Worm (Caenorhabditis elegans) whole organism, L4 larva: ENCODE results near the gene algn-7.

Experiments
- F26F4.8 ChIP-seq: fragments of 200-800 bp; sonication (Bioruptor generic); conservative IDR thresholded peaks from 2 replicates; pipeline ENCODE4 v1.3.6; 2022; ENCODE audit warnings: missing genetic modification characterization, missing compliant biosample characterization
- F49E8.2 ChIP-seq: sonication (generic microtip); optimal IDR thresholded peaks from 2 replicates; lab custom pipeline; 2016; ENCODE audit warnings: missing compliant biosample characterization, mild to moderate bottlenecking, missing genetic modification characterization, borderline replicate concordance
- Y105C5A.15 ChIP-seq: fragments of 200-800 bp; sonication (Bioruptor generic); IDR thresholded peaks from 2 replicates; pipeline ENCODE4 v1.3.6; 2022; ENCODE audit warnings: missing genetic modification characterization, missing compliant biosample characterization
- attf-4 ChIP-seq: sonication (generic microtip); optimal IDR thresholded peaks from 3 replicates; lab custom pipeline; 2017; ENCODE audit warnings: missing biosample characterization, missing genetic modification characterization
- ceh-32 ChIP-seq: sonication (generic microtip); optimal IDR thresholded peaks from 2 replicates; lab custom pipeline; 2016; ENCODE audit warnings: mild to moderate bottlenecking, missing genetic modification characterization, missing compliant biosample characterization; ENCODE audit not compliant: poor library complexity
- ceh-62 ChIP-seq: sonication (generic microtip); optimal IDR thresholded peaks from 2 replicates; lab custom pipeline; 2017; ENCODE audit warnings: missing biosample characterization, missing genetic modification characterization
- ces-1 ChIP-seq: fragments of 150-350 bp; sonication (generic microtip); optimal IDR thresholded peaks from 4 replicates; lab custom pipeline; 2014; ENCODE audit warnings: missing biosample characterization, missing genetic modification reagents, missing genetic modification characterization
- daf-8 ChIP-seq: fragments of 200-800 bp; sonication (Bioruptor generic); IDR thresholded peaks from 2 replicates; pipeline ENCODE4 v1.3.6; 2022; ENCODE audit warnings: missing genetic modification characterization, missing compliant biosample characterization
- dmd-6 ChIP-seq: fragments of 200-800 bp; sonication (Bioruptor generic); IDR thresholded peaks from 2 replicates; pipeline ENCODE4 v1.3.6; 2022; ENCODE audit warnings: missing genetic modification reagents, missing genetic modification characterization, missing compliant biosample characterization
- dpl-1 ChIP-seq: fragments of 150-350 bp; optimal IDR thresholded peaks from 2 replicates; lab custom pipeline; 2014; ENCODE audit warnings: missing biosample characterization, missing genetic modification reagents, missing genetic modification characterization
- egl-43 ChIP-seq: fragments of 200-800 bp; sonication (Bioruptor generic); IDR thresholded peaks from 2 replicates; pipeline ENCODE4 v1.3.6; 2022; ENCODE audit warnings: missing genetic modification reagents, missing genetic modification characterization, missing compliant biosample characterization
- nhr-10 ChIP-seq: fragments of 150-350 bp; optimal IDR thresholded peaks from 2 replicates; lab custom pipeline; 2014; ENCODE audit warnings: missing biosample characterization, missing genetic modification characterization
- zfp-3 ChIP-seq: fragments of 200-800 bp; sonication (Bioruptor generic); conservative IDR thresholded peaks from 2 replicates; pipeline ENCODE4 v1.3.6; 2022; ENCODE audit warnings: missing genetic modification reagents, missing genetic modification characterization, missing compliant biosample characterization

Gene algn-7

DNA sequence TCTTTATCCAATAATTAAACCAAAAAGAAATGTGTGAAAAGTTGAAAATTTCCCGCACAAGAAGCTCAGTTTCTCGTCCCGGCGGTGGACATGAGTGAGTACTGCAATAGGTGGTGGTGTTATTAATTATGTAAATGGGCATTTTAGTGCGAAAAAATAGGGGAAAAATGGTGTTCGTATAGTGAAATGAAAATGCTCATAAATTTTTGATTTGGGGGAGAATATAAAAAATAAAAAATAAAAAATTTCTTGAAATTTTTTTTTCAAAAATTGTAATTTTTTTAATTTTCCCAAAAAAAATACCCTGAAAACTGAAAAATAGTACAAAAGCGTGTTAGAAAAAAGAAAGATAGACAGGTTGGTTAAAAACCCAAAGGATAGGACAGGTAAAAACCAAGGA lies 38.9 kb downstream of the algn-7 start, which contains the start of gene gly-4:
Gene gly-4, minus strand, starts transcription at position 101 of the 400 bp plus-strand sequence.
- no peak for TF ChIP-seq daf-8 (GFP tag; lab: Robert Waterston, UW)
- TF ChIP-seq ceh-62 (tag; lab: Kevin White, UChicago) = no peak
- TF ChIP-seq ceh-32 (tag; lab: Kevin White, UChicago) = no peak
- TF ChIP-seq dmd-6 (GFP tag; lab: Robert Waterston, UW) = no peak
- no peak for TF ChIP-seq ces-1 (GFP tag; lab: Kevin White, UChicago)

DNA sequence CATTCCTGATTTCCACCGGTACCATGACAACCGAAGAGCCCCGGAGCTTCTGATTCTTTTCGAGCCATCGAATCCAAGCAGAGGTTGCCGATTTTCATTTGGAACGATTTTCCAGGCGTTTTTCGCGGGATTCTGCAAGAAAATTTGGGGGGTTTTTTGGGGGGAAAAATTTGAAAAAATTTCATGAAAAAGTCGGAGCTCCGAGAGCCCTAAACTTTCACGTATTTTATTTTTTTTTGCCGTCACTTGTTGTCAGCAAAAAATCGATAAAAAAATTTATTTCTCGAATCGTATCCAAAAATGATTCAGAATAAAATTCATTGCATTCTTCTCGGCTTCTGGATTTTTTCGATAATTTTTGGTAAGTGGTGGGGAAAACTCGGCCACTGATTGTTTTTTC lies 51.2 kb downstream of the algn-7 start, which contains the start of gene Y116F11B.13:
Gene Y116F11B.13, plus strand, starts transcription at position 301 of the 400 bp plus-strand sequence.
- no peak for TF ChIP-seq attf-4 (tag; lab: Kevin White, UChicago)
- TF ChIP-seq F49E8.2 (tag; lab: Kevin White, UChicago) = no peak
- TF ChIP-seq Y105C5A.15 (GFP tag; lab: Robert Waterston, UW) = no peak
- no peak for TF ChIP-seq zfp-3 (GFP tag; lab: Robert Waterston, UW)
- no peak for TF ChIP-seq egl-43 (GFP tag; lab: Robert Waterston, UW)
- TF ChIP-seq nhr-10 (tag; lab: Kevin White, UChicago) = no peak
- TF ChIP-seq ces-1 (GFP tag; lab: Kevin White, UChicago) = no peak
- TF ChIP-seq dpl-1 (GFP tag; lab: Kevin White, UChicago) = no peak
- TF ChIP-seq F26F4.8 (GFP tag; lab: Robert Waterston, UW) = no peak
